Worm (Caenorhabditis elegans) whole organism, L2 larva: ENCODE results near the gene tat-4.

Source experiments
- C34F6.9 ChIP-seq: fragments of 150-350 bp; optimal IDR thresholded peaks from 2 replicates; lab custom pipeline; 2014; ENCODE audit warnings: missing biosample characterization, missing genetic modification characterization
- F13H6.1 ChIP-seq: sonication (generic microtip); optimal IDR thresholded peaks from 2 replicates; lab custom pipeline; 2016; ENCODE audit warnings: missing genetic modification characterization, missing compliant biosample characterization
- R02D3.7 ChIP-seq: fragments of 150-350 bp; optimal IDR thresholded peaks from 2 replicates; lab custom pipeline; 2014; ENCODE audit warnings: missing biosample characterization, missing genetic modification characterization
- Y55F3AM.14 ChIP-seq: fragments of 200-800 bp; sonication (Bioruptor generic); optimal IDR thresholded peaks from 2 replicates; lab custom pipeline; 2018; ENCODE audit warnings: mild to moderate bottlenecking, missing genetic modification characterization, missing compliant biosample characterization
- ZK546.5 ChIP-seq: sonication (generic microtip); optimal IDR thresholded peaks from 2 replicates; lab custom pipeline; 2017; ENCODE audit warnings: missing biosample characterization, missing genetic modification characterization
- alr-1 ChIP-seq: fragments of 150-350 bp; optimal IDR thresholded peaks from 2 replicates; lab custom pipeline; 2014; ENCODE audit warnings: missing biosample characterization, missing genetic modification characterization
- aly-2 ChIP-seq: fragments of 150-350 bp; optimal IDR thresholded peaks from 2 replicates; lab custom pipeline; 2014; ENCODE audit warnings: missing biosample characterization, missing genetic modification characterization
- ama-1 ChIP-seq: fragments of 150-350 bp; optimal IDR thresholded peaks from 2 replicates; lab custom pipeline; 2018; ENCODE audit warnings: inconsistent platforms
- blmp-1 ChIP-seq: sonication (generic microtip); optimal IDR thresholded peaks from 2 replicates; lab custom pipeline; 2017; ENCODE audit warnings: missing genetic modification characterization, mild to moderate bottlenecking, missing compliant biosample characterization, antibody characterized with exemption, moderate library complexity; ENCODE audit not compliant: insufficient read depth
- ceh-16 ChIP-seq: fragments of 150-350 bp; optimal IDR thresholded peaks from 2 replicates; lab custom pipeline; 2014; ENCODE audit warnings: missing biosample characterization, missing genetic modification characterization
- crh-2 ChIP-seq: sonication (generic microtip); optimal IDR thresholded peaks from 2 replicates; lab custom pipeline; 2017; ENCODE audit warnings: missing biosample characterization, missing genetic modification characterization
- elt-3 ChIP-seq: sonication (generic microtip); optimal IDR thresholded peaks from 2 replicates; lab custom pipeline; 2017; ENCODE audit warnings: missing biosample characterization, missing genetic modification characterization
- fos-1 ChIP-seq: fragments of 150-350 bp; optimal IDR thresholded peaks from 2 replicates; lab custom pipeline; 2014; ENCODE audit warnings: missing biosample characterization, missing genetic modification characterization
- gmeb-1 ChIP-seq: fragments of 150-350 bp; optimal IDR thresholded peaks from 2 replicates; lab custom pipeline; 2014; ENCODE audit warnings: missing biosample characterization, missing genetic modification characterization
- lin-13 ChIP-seq: fragments of 150-350 bp; optimal IDR thresholded peaks from 2 replicates; lab custom pipeline; 2014; ENCODE audit warnings: missing biosample characterization, missing genetic modification reagents, missing genetic modification characterization
- lsy-2 ChIP-seq, 2 experiments: fragments of 150-350 bp in 1 of 2; sonication (generic microtip) in 1 of 2; optimal IDR thresholded peaks; 2 replicates each; lab custom pipeline; 2014 to 2017; ENCODE audit warnings: missing biosample characterization in 2 of 2, missing genetic modification characterization in 2 of 2
- nhr-10 ChIP-seq: sonication (generic microtip); optimal IDR thresholded peaks from 2 replicates; lab custom pipeline; 2017; ENCODE audit warnings: missing biosample characterization, missing genetic modification characterization
- nhr-11 ChIP-seq: fragments of 150-350 bp; optimal IDR thresholded peaks from 2 replicates; lab custom pipeline; 2014; ENCODE audit warnings: missing biosample characterization, missing genetic modification characterization
- nhr-12 ChIP-seq: fragments of 150-350 bp; optimal IDR thresholded peaks from 2 replicates; lab custom pipeline; 2014; ENCODE audit warnings: missing biosample characterization, missing genetic modification characterization
- nhr-129 ChIP-seq: fragments of 150-350 bp; optimal IDR thresholded peaks from 2 replicates; lab custom pipeline; 2014; ENCODE audit warnings: missing biosample characterization, missing genetic modification characterization
- nhr-21 ChIP-seq: fragments of 150-350 bp; optimal IDR thresholded peaks from 2 replicates; lab custom pipeline; 2014; ENCODE audit warnings: missing biosample characterization, missing genetic modification characterization
- nhr-23 ChIP-seq: fragments of 150-350 bp; optimal IDR thresholded peaks from 2 replicates; lab custom pipeline; 2014; ENCODE audit warnings: missing biosample characterization, missing genetic modification reagents, missing genetic modification characterization
- nhr-25 ChIP-seq: fragments of 150-350 bp; sonication (generic microtip); optimal IDR thresholded peaks from 3 replicates; lab custom pipeline; 2014; ENCODE audit warnings: missing biosample characterization, missing genetic modification characterization
- nhr-77 ChIP-seq: fragments of 150-350 bp; optimal IDR thresholded peaks from 2 replicates; lab custom pipeline; 2014; ENCODE audit warnings: missing biosample characterization, missing genetic modification characterization
- peb-1 ChIP-seq: fragments of 150-350 bp; optimal IDR thresholded peaks from 2 replicates; lab custom pipeline; 2014; ENCODE audit warnings: missing biosample characterization, missing genetic modification characterization
- sem-4 ChIP-seq: fragments of 150-350 bp; optimal IDR thresholded peaks from 2 replicates; lab custom pipeline; 2014; ENCODE audit warnings: missing biosample characterization, missing genetic modification reagents, missing genetic modification characterization
- skn-1 ChIP-seq: sonication (generic microtip); optimal IDR thresholded peaks from 2 replicates; lab custom pipeline; 2017; ENCODE audit warnings: missing biosample characterization, missing genetic modification characterization
- sma-9 ChIP-seq, 2 experiments: fragments of 150-350 bp in 1 of 2; sonication (generic microtip) in 1 of 2; optimal IDR thresholded peaks; 2 replicates each; lab custom pipeline; 2014 to 2016; ENCODE audit warnings: missing genetic modification characterization in 2 of 2, mild to moderate bottlenecking in 1 of 2, missing biosample characterization in 1 of 2, missing compliant biosample characterization in 1 of 2, missing genetic modification reagents in 1 of 2, moderate library complexity in 1 of 2
- zag-1 ChIP-seq: fragments of 150-350 bp; optimal IDR thresholded peaks from 2 replicates; lab custom pipeline; 2014; ENCODE audit warnings: missing biosample characterization, missing genetic modification characterization
- ztf-1 ChIP-seq: fragments of 200-800 bp; sonication (Bioruptor generic); conservative IDR thresholded peaks from 2 replicates; pipeline ENCODE4 v1.3.6; 2022; ENCODE audit warnings: missing genetic modification characterization, missing compliant biosample characterization
- ztf-11 ChIP-seq: sonication (generic microtip); optimal IDR thresholded peaks from 2 replicates; lab custom pipeline; 2017; ENCODE audit warnings: missing biosample characterization, missing genetic modification characterization
- ztf-4 ChIP-seq: fragments of 150-350 bp; optimal IDR thresholded peaks from 2 replicates; lab custom pipeline; 2014; ENCODE audit warnings: missing biosample characterization, missing genetic modification characterization

Gene tat-4

DNA sequence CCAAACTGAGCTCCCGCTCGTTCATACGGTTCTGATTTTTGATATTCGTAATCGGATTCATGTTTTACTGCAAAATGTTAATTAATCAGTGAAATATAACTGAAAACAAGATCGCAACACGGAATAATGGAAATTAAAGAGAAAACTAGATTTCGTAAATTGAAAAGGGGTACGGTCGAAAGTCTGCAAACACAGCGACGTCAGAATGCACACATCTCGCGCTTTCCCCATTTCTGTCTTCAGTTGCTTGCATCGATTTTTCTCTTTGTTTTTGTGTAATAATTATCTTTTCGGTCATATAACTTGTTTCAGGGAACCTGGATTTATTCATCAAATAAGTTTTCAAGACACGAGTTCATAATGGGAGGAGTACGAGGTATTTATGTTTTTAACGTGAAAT is 47.2 kb downstream of the tat-4 start, which contains the start of the genes rbmx-2 and C30B5.2 (continued):
- TF ChIP-seq C34F6.9 (tag; lab: Kevin White, UChicago) = no peak

DNA sequence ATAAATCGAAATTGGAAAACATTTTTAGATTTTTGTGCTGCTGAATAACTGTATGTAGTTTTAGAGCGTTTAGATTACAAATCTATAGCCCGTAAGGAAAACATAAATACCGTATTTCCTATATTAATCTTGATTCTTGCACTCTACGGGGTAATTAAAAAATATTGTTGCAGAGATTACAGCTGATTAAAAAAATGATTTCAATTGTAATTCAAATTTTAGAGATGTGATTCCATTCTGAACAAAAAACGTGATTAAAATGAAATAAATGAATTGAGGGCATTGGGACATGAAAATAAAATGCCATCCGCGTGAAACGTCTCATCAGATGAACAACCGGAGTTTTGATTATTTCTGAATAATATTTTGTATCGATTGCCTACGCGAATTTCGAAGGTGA is 51.6 kb downstream of the tat-4 start, which contains the start of gene cpb-2:
cpb-2 (plus strand) TSS at position 301 of the 400 bp plus-strand sequence.
- no peak for TF ChIP-seq Y55F3AM.14 (GFP tag; lab: Kevin White, UChicago)
- no peak for TF ChIP-seq nhr-25
- no peak for TF ChIP-seq ztf-4 (tag; lab: Kevin White, UChicago)
- TF ChIP-seq lin-13 (GFP tag; lab: Kevin White, UChicago) = no peak
- no peak for TF ChIP-seq aly-2 (tag; lab: Kevin White, UChicago)
- no peak for TF ChIP-seq ZK546.5 (tag; lab: Kevin White, UChicago)

DNA sequence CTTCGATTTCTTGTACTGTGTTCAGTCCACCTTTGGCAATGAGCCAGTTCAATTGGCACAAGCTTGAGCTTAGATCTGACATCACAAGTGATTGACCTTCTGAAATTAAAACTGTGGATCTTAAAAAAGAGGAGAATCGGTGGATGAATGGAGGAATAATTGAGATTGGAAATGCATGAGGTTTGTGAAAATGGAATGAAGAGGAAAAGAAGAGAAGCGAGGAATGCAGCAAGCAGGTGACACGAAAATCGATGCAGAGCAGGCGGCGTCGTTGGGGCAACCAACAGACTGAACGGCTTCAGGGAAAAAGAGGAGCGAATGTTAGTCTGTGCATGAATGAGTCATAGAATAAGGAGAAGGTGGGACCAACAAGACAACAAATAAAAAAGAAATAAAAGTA is 52.8 kb downstream of the tat-4 start, which contains the start of gene fkh-8:
fkh-8 (minus strand) TSS at position 101 of the 400 bp plus-strand sequence.
- no peak for TF ChIP-seq ztf-1 (GFP tag; lab: Robert Waterston, UW)
- TF ChIP-seq blmp-1 = no peak
- no peak for TF ChIP-seq sem-4 (tag; lab: Kevin White, UChicago)
- no peak for TF ChIP-seq gmeb-1 (tag; lab: Kevin White, UChicago)
- no peak for TF ChIP-seq nhr-11 (tag; lab: Kevin White, UChicago)
- TF ChIP-seq lsy-2 (tag; optimal IDR thresholded peaks at IDR 0.05; lab: Kevin White, UChicago) = no peak
- TF ChIP-seq nhr-77 (tag; lab: Kevin White, UChicago) = no peak
- no peak for TF ChIP-seq elt-3
- TF ChIP-seq nhr-10 (tag; lab: Kevin White, UChicago) = no peak
- TF ChIP-seq R02D3.7 (tag; lab: Kevin White, UChicago) = no peak
- no peak for TF ChIP-seq nhr-12 (tag; lab: Kevin White, UChicago)
- TF ChIP-seq nhr-129 (tag; lab: Kevin White, UChicago) = no peak
- no peak for TF ChIP-seq fos-1 (tag; lab: Kevin White, UChicago)
- no peak for TF ChIP-seq zag-1
- TF ChIP-seq F13H6.1 = no peak
- TF ChIP-seq sma-9 (GFP tag; optimal IDR thresholded peaks at IDR 0.05; lab: Kevin White, UChicago) = no peak
- TF ChIP-seq sma-9 (tag; optimal IDR thresholded peaks at IDR 0.05; lab: Kevin White, UChicago) = no peak
- TF ChIP-seq aly-2 (tag; lab: Kevin White, UChicago) = no peak
- no peak for TF ChIP-seq ztf-4 (tag; lab: Kevin White, UChicago)
- TF ChIP-seq, all 48 proteins: peak for 0

DNA sequence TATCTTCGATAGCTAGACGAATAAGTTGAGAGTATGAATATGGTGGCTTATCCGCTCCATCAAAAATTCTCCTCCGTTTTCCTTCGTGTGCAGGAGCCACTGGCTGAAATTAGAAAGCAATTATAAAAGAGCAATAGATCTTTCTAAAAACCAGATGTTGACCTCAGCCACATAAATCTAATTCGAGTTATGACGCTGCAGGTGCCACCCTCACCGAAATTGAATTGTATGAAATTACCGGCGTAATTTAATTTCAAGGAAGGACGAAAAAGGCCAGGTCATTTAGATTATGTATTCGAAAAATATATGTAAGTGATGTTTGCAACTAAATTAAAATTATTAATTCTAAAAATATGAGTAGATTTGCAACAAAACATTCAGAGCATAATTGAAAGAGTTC is 53.3 kb downstream of the tat-4 start:
- TF ChIP-seq nhr-10 (tag; lab: Kevin White, UChicago) (no peak), C34F6.9 (tag; lab: Kevin White, UChicago) (no peak), zag-1 (no peak), peb-1 (tag; lab: Kevin White, UChicago) (no peak), ama-1 (lab: Kevin White, UChicago) (no peak), nhr-21 (tag; lab: Kevin White, UChicago) (no peak), sma-9 (GFP tag; optimal IDR thresholded peaks at IDR 0.05; lab: Kevin White, UChicago) (no peak), sma-9 (tag; optimal IDR thresholded peaks at IDR 0.05; lab: Kevin White, UChicago) (no peak), sem-4 (tag; lab: Kevin White, UChicago) (no peak), nhr-12 (tag; lab: Kevin White, UChicago) (no peak), lin-13 (GFP tag; lab: Kevin White, UChicago) (no peak), alr-1 (tag; lab: Kevin White, UChicago) (no peak), R02D3.7 (tag; lab: Kevin White, UChicago) (no peak), crh-2 (tag; lab: Kevin White, UChicago) (no peak), ceh-16 (tag; lab: Kevin White, UChicago) (no peak), Y55F3AM.14 (GFP tag; lab: Kevin White, UChicago) (no peak), nhr-23 (no peak), ztf-11 (no peak), blmp-1 (no peak), skn-1 (no peak)
